Worm (Caenorhabditis elegans) whole organism, young adult: Measurements from ENCODE around the gene F44D12.6.

ENCODE experiments used
- C06A6.2 ChIP-seq: fragments of 200-800 bp; sonication (Bioruptor generic); conservative IDR thresholded peaks from 2 replicates; pipeline ENCODE4 v1.3.6; 2022; ENCODE audit warnings: missing genetic modification characterization, missing compliant biosample characterization
- F39B2.1 ChIP-seq: fragments of 200-800 bp; sonication (Bioruptor generic); IDR thresholded peaks from 2 replicates; pipeline ENCODE4 v1.3.6; 2022; ENCODE audit warnings: missing genetic modification reagents, missing genetic modification characterization, missing compliant biosample characterization
- F49E8.2 ChIP-seq: sonication (generic microtip); optimal IDR thresholded peaks from 3 replicates; lab custom pipeline; 2017; ENCODE audit warnings: missing genetic modification characterization, mild to moderate bottlenecking, missing compliant biosample characterization, antibody characterized with exemption, moderate library complexity; ENCODE audit not compliant: insufficient read depth
- F57C9.4 ChIP-seq: sonication (generic microtip); optimal IDR thresholded peaks from 2 replicates; lab custom pipeline; 2017; ENCODE audit warnings: mild to moderate bottlenecking, missing genetic modification characterization, missing compliant biosample characterization
- K11D2.4 ChIP-seq: fragments of 200-800 bp; sonication (Bioruptor generic); IDR thresholded peaks from 2 replicates; pipeline ENCODE4 v1.3.6; 2022; ENCODE audit warnings: missing genetic modification reagents, missing genetic modification characterization, missing compliant biosample characterization
- T26A5.8 ChIP-seq: sonication (generic microtip); optimal IDR thresholded peaks from 2 replicates; lab custom pipeline; 2016; ENCODE audit warnings: missing genetic modification characterization, missing compliant biosample characterization
- Y53G8AR.9 ChIP-seq: fragments of 200-800 bp; sonication (Bioruptor generic); conservative IDR thresholded peaks from 2 replicates; pipeline ENCODE4 v1.3.6; 2022; ENCODE audit warnings: missing genetic modification reagents, missing genetic modification characterization, missing compliant biosample characterization
- Y79H2A.3 ChIP-seq: fragments of 200-800 bp; sonication (Bioruptor generic); conservative IDR thresholded peaks from 2 replicates; pipeline ENCODE4 v1.3.6; 2022; ENCODE audit warnings: missing genetic modification reagents, missing genetic modification characterization, missing compliant biosample characterization
- aptf-2 ChIP-seq: fragments of 200-800 bp; sonication (Bioruptor generic); conservative IDR thresholded peaks from 2 replicates; pipeline ENCODE4 v1.3.6; 2022; ENCODE audit warnings: missing genetic modification reagents, missing genetic modification characterization, missing compliant biosample characterization
- bed-1 ChIP-seq: fragments of 200-800 bp; sonication (Bioruptor generic); IDR thresholded peaks from 2 replicates; pipeline ENCODE4 v1.3.6; 2022; ENCODE audit warnings: missing genetic modification reagents, missing genetic modification characterization, missing compliant biosample characterization
- ccch-3 ChIP-seq: fragments of 200-800 bp; sonication (Bioruptor generic); optimal IDR thresholded peaks from 2 replicates; lab custom pipeline; 2018; ENCODE audit warnings: mild to moderate bottlenecking, missing genetic modification characterization, missing compliant biosample characterization
- ceh-79 ChIP-seq: sonication (generic microtip); optimal IDR thresholded peaks from 2 replicates; lab custom pipeline; 2017; ENCODE audit warnings: mild to moderate bottlenecking, missing genetic modification characterization, missing compliant biosample characterization
- ekl-4 ChIP-seq: fragments of 200-800 bp; sonication (Bioruptor generic); IDR thresholded peaks from 2 replicates; pipeline ENCODE4 v1.3.6; 2022; ENCODE audit warnings: missing genetic modification reagents, missing genetic modification characterization, missing compliant biosample characterization
- hmg-1.2 ChIP-seq: fragments of 200-800 bp; sonication (Bioruptor generic); IDR thresholded peaks from 2 replicates; pipeline ENCODE4 v1.3.6; 2022; ENCODE audit warnings: missing genetic modification reagents, missing genetic modification characterization, missing compliant biosample characterization
- hrde-1 ChIP-seq: sonication (generic microtip); optimal IDR thresholded peaks from 2 replicates; lab custom pipeline; 2016; ENCODE audit warnings: missing genetic modification characterization, mild to moderate bottlenecking, missing compliant biosample characterization, moderate library complexity, missing genotype, missing genetic modification reagents, borderline replicate concordance
- lin-54 ChIP-seq: fragments of 200-800 bp; sonication (Bioruptor generic); optimal IDR thresholded peaks from 2 replicates; lab custom pipeline; 2018; ENCODE audit warnings: mild to moderate bottlenecking, missing genetic modification characterization, missing compliant biosample characterization
- lir-1 ChIP-seq: fragments of 200-800 bp; sonication (Bioruptor generic); conservative IDR thresholded peaks from 2 replicates; pipeline ENCODE4 v1.3.6; 2022; ENCODE audit warnings: missing genetic modification reagents, missing genetic modification characterization, missing compliant biosample characterization
- lsl-1 ChIP-seq: fragments of 200-800 bp; sonication (Bioruptor generic); optimal IDR thresholded peaks from 2 replicates; lab custom pipeline; 2018; ENCODE audit warnings: mild to moderate bottlenecking, missing genetic modification characterization, moderate library complexity, missing compliant biosample characterization
- lsy-27 ChIP-seq: sonication (generic microtip); optimal IDR thresholded peaks from 2 replicates; lab custom pipeline; 2017; ENCODE audit warnings: missing genetic modification characterization, mild to moderate bottlenecking, missing compliant biosample characterization, antibody characterized with exemption, missing genotype, borderline replicate concordance; ENCODE audit not compliant: insufficient read depth
- madf-6 ChIP-seq: fragments of 200-800 bp; sonication (Bioruptor generic); IDR thresholded peaks from 2 replicates; pipeline ENCODE4 v1.3.6; 2022; ENCODE audit warnings: missing genetic modification reagents, missing genetic modification characterization, missing compliant biosample characterization
- nhr-80 ChIP-seq: sonication (generic microtip); optimal IDR thresholded peaks from 2 replicates; lab custom pipeline; 2016; ENCODE audit warnings: missing genetic modification characterization, missing compliant biosample characterization
- pbrm-1 ChIP-seq: fragments of 200-800 bp; sonication (Bioruptor generic); IDR thresholded peaks from 2 replicates; pipeline ENCODE4 v1.3.6; 2022; ENCODE audit warnings: missing genetic modification reagents, missing genetic modification characterization, missing compliant biosample characterization
- repo-1 ChIP-seq: sonication (generic microtip); optimal IDR thresholded peaks from 2 replicates; lab custom pipeline; 2017; ENCODE audit warnings: mild to moderate bottlenecking, missing genetic modification characterization, missing compliant biosample characterization
- rpc-1 ChIP-seq, 2 experiments: fragments of 150-350 bp in 1 of 2; sonication (generic microtip) in 1 of 2; optimal IDR thresholded peaks; 2 replicates each; lab custom pipeline; 2014 to 2018; ENCODE audit warnings: missing biosample characterization in 1 of 2, missing genetic modification characterization in 1 of 2, missing genetic modification reagents in 1 of 2, missing genotype in 1 of 2
- snpc-1.1 ChIP-seq: sonication (generic microtip); optimal IDR thresholded peaks from 2 replicates; lab custom pipeline; 2017; ENCODE audit warnings: missing genetic modification characterization, mild to moderate bottlenecking, missing compliant biosample characterization, antibody characterized with exemption, moderate library complexity, missing genotype, missing genetic modification reagents; ENCODE audit not compliant: insufficient read depth
- snpc-1.3 ChIP-seq: sonication (generic microtip); optimal IDR thresholded peaks from 2 replicates; lab custom pipeline; 2017; ENCODE audit warnings: missing genetic modification characterization, mild to moderate bottlenecking, missing compliant biosample characterization, antibody characterized with exemption, moderate library complexity, missing genotype, missing genetic modification reagents; ENCODE audit not compliant: insufficient read depth
- snpc-4 ChIP-seq, 5 experiments: fragments of 150-350 bp in 1 of 5; sonication (generic microtip) in 4 of 5; optimal IDR thresholded peaks; 2 replicates each; lab custom pipeline; 2014 to 2018; ENCODE audit warnings: missing genetic modification characterization in 5 of 5, missing biosample characterization in 3 of 5, antibody characterized with exemption in 2 of 5, mild to moderate bottlenecking in 2 of 5, missing compliant biosample characterization in 2 of 5, missing genotype in 2 of 5, moderate library complexity in 2 of 5, missing genetic modification reagents in 1 of 5
- sptf-2 ChIP-seq: fragments of 200-800 bp; sonication (Bioruptor generic); optimal IDR thresholded peaks from 2 replicates; lab custom pipeline; 2018; ENCODE audit warnings: mild to moderate bottlenecking, missing genetic modification characterization, missing compliant biosample characterization
- tbx-9 ChIP-seq: sonication (generic microtip); optimal IDR thresholded peaks from 2 replicates; lab custom pipeline; 2016; ENCODE audit warnings: borderline replicate concordance, missing genetic modification characterization, inconsistent platforms, missing compliant biosample characterization
- tlf-1 ChIP-seq: fragments of 200-800 bp; sonication (Bioruptor generic); optimal IDR thresholded peaks from 2 replicates; lab custom pipeline; 2018; ENCODE audit warnings: mild to moderate bottlenecking, missing genetic modification characterization, missing compliant biosample characterization
- unc-130 ChIP-seq: sonication (generic microtip); optimal IDR thresholded peaks from 2 replicates; lab custom pipeline; 2016; ENCODE audit warnings: missing genetic modification reagents, missing genetic modification characterization, missing compliant biosample characterization
- ztf-6 ChIP-seq: fragments of 200-800 bp; sonication (Bioruptor generic); IDR thresholded peaks from 2 replicates; pipeline ENCODE4 v1.3.6; 2022; ENCODE audit warnings: missing genetic modification reagents, missing genetic modification characterization, missing compliant biosample characterization

The F44D12.6 gene

DNA sequence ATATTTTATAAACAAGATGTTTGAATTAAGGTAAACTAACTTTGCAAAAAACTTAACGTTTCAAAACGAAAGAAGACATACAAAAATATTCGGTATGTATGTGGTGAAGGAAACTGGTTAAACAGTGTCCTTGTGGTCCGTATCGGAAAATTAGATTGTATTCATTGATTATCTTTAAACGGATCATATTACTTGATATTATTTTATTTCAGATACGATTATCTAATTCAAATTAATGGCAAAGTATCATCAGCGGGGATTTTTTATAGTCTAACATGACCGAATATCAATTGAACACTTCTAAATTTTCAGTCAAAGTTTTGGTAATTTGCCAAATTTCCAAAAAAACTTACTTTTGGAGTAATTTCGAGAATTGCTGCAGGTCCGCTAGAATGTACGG, 26.4 kb upstream of the F44D12.6 start, which contains the start of gene C47E12.13:
TSS of gene C47E12.13 (minus strand) at position 101 of the 400 bp plus-strand sequence.
- no peak for TF ChIP-seq F49E8.2 (tag; lab: Kevin White, UChicago)
- no peak for TF ChIP-seq F57C9.4 (tag; lab: Kevin White, UChicago)
- no peak for TF ChIP-seq snpc-4 (GFP tag; optimal IDR thresholded peaks at IDR 0.05; lab: Kevin White, UChicago)
- TF ChIP-seq snpc-4 (tag; optimal IDR thresholded peaks at IDR 0.05; lab: Kevin White, UChicago): no peak
- TF ChIP-seq lin-54 (GFP tag; lab: Kevin White, UChicago): no peak
- TF ChIP-seq snpc-1.3: no peak
- TF ChIP-seq hrde-1: no peak
- no peak for TF ChIP-seq repo-1 (tag; lab: Kevin White, UChicago)
- no peak for TF ChIP-seq C06A6.2 (GFP tag; lab: Robert Waterston, UW)
- TF ChIP-seq bed-1 (GFP tag; lab: Robert Waterston, UW): no peak
- TF ChIP-seq, all 124 proteins: peak for 0

DNA sequence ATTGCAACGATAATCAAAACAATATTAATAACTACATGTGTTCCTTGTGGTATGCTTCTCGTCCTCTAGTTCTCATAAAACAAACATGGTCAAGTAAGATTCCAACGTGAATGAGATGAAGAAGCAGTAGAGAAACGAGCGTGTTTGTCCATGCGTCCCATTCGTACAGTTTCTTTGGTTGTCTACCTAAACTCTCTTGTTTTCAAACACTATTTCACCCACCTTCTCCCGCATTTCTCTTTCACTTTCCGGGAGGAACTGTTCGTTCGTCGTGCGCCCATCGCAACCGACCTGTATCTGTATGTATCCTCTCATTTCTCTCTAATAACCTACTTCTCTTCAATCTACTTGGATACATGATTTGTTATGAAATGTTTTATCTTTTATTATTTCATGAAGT, 25.4 kb upstream of the F44D12.6 start:
- TF ChIP-seq Y79H2A.3 (GFP tag; lab: Robert Waterston, UW): no peak
- no peak for TF ChIP-seq lsl-1 (GFP tag; lab: Kevin White, UChicago)
- no peak for TF ChIP-seq C06A6.2 (GFP tag; lab: Robert Waterston, UW)
- peak; percentile 26 for TF ChIP-seq nhr-80
- peak; percentile 54; the same call in 1 of the 2 replicates for TF ChIP-seq hmg-1.2

DNA sequence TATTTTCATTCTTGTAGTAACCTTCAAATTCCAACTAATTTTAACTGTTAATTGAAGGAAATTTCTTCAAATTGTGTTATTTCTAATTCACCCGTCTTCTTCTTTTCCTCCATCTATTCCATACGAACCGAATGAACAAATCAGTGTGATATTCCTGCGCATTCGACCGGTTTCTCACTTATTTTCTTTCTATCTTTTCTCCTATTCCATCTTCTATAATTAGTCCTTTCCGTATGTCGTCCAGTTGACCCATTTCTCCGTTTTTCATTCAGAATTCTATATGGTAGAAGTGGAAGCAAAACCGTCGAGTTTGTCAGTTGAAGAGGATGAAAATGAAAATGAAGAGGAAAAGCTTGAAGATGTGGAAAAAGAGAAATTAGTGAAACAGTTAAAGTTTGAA, 23.6 kb upstream of the F44D12.6 start, which contains the start of gene magu-4:
TSS of gene magu-4 (plus strand) at position 218 of the 400 bp plus-strand sequence.
- TF ChIP-seq tbx-9 (tag; lab: Kevin White, UChicago) (no peak), K11D2.4 (GFP tag; lab: Robert Waterston, UW) (no peak), F39B2.1 (no peak), pbrm-1 (no peak), ekl-4 (GFP tag; lab: Robert Waterston, UW) (no peak), Y53G8AR.9 (no peak), ztf-6 (GFP tag; lab: Robert Waterston, UW) (no peak), snpc-1.1 (tag; lab: Kevin White, UChicago) (no peak), unc-130 (GFP tag; lab: Kevin White, UChicago) (no peak), F57C9.4 (tag; lab: Kevin White, UChicago) (no peak), madf-6 (GFP tag; lab: Robert Waterston, UW) (no peak), lir-1 (GFP tag; lab: Robert Waterston, UW) (no peak)

DNA sequence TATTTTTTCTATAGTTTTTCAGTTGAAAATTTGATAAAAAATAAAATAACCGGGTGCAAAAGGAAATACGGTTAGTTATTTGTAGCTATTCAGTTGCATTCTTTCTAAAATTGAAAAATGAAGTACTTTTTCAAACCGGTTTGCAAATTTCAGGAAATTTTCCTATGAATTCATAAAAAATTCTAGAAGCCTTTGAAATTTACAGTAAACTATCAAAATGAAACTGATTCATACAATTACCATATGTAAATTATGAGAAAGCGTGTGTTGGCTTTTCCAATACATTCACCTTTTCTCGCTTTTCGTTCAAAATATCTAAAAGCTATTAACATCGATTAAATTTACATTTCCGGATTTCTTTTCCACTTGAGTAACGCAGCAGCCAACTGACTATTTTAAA, 16.2 kb upstream of the F44D12.6 start, which contains the start of gene ent-7:
TSS of gene ent-7 (plus strand) at position 301 of the 400 bp plus-strand sequence.
- TF ChIP-seq T26A5.8 (tag; lab: Kevin White, UChicago) (no peak), hrde-1 (no peak), rpc-1 (optimal IDR thresholded peaks at IDR 0.05; lab: Kevin White, UChicago) (no peak), rpc-1 (tag; optimal IDR thresholded peaks at IDR 0.05; lab: Kevin White, UChicago) (no peak), lsy-27 (no peak), ceh-79 (tag; lab: Kevin White, UChicago) (no peak), tlf-1 (GFP tag; lab: Kevin White, UChicago) (no peak), snpc-1.3 (no peak), aptf-2 (GFP tag; lab: Robert Waterston, UW) (no peak), sptf-2 (no peak), ccch-3 (no peak)
